Worm (Caenorhabditis elegans) whole organism, young adult: Measurements from ENCODE around the gene C10G8.2.

Experiments used
- B0261.1 ChIP-seq: sonication (generic microtip); optimal IDR thresholded peaks from 2 replicates; lab custom pipeline; 2016; ENCODE audit warnings: mild to moderate bottlenecking, missing genetic modification characterization, moderate library complexity, missing compliant biosample characterization
- B0336.3 ChIP-seq: fragments of 200-800 bp; sonication (Bioruptor generic); IDR thresholded peaks from 2 replicates; pipeline ENCODE4 v1.3.6; 2022; ENCODE audit warnings: missing genetic modification characterization, missing compliant biosample characterization
- K11D2.4 ChIP-seq: fragments of 200-800 bp; sonication (Bioruptor generic); IDR thresholded peaks from 2 replicates; pipeline ENCODE4 v1.3.6; 2022; ENCODE audit warnings: missing genetic modification reagents, missing genetic modification characterization, missing compliant biosample characterization
- ama-1 ChIP-seq, 3 experiments: fragments of 150-350 bp in 1 of 3; sonication (generic microtip) in 2 of 3; optimal IDR thresholded peaks; 2 replicates each; lab custom pipeline; 2014 to 2018; ENCODE audit warnings: missing biosample characterization in 2 of 3, missing genetic modification characterization in 2 of 3, missing genetic modification reagents in 2 of 3
- lin-40 ChIP-seq: sonication (generic microtip); optimal IDR thresholded peaks from 2 replicates; lab custom pipeline; 2016; ENCODE audit warnings: missing genetic modification characterization, mild to moderate bottlenecking, missing compliant biosample characterization, missing genotype, missing genetic modification reagents
- pha-4 ChIP-seq: fragments of 150-350 bp; sonication (generic microtip); optimal IDR thresholded peaks from 2 replicates; lab custom pipeline; 2014; ENCODE audit warnings: missing biosample characterization, missing genetic modification reagents, missing genetic modification characterization
- sea-2 ChIP-seq: fragments of 200-800 bp; sonication (Bioruptor generic); IDR thresholded peaks from 2 replicates; pipeline ENCODE4 v1.3.6; 2022; ENCODE audit warnings: missing genetic modification characterization, missing compliant biosample characterization

ce11 chrV:5324566-5324965 lies 10.4 kb downstream of the C10G8.2 start, which contains the start of gene ceh-33:
- TF ChIP-seq B0261.1 (tag; lab: Kevin White, UChicago) (no peak), pha-4 (tag; lab: Kevin White, UChicago) (no peak), B0336.3 (GFP tag; lab: Robert Waterston, UW) (no peak), K11D2.4 (no peak), ama-1 (optimal IDR thresholded peaks at IDR 0.05; lab: Kevin White, UChicago) (no peak), ama-1 (GFP tag; optimal IDR thresholded peaks at IDR 0.05; lab: Kevin White, UChicago) (no peak), lin-40 (tag; lab: Kevin White, UChicago) (no peak), sea-2 (GFP tag; lab: Robert Waterston, UW) (no peak)
